Fruit fly (Drosophila melanogaster): ENCODE results near the gene Snoo.

Gene Snoo

dm6 chr2L:7953371-7954017 lies 30.5 kb downstream of the Snoo start:
- TF ChIP-seq pan (optimal IDR thresholded peaks at IDR 0.05) (no peak), Dll (optimal IDR thresholded peaks at IDR 0.05) (no peak), usp (GFP tag; optimal IDR thresholded peaks at IDR 0.05) (no peak), EcR (GFP tag; optimal IDR thresholded peaks at IDR 0.05) (no peak), psq (optimal IDR thresholded peaks at IDR 0.05) (no peak), CG8478 (optimal IDR thresholded peaks at IDR 0.05) (no peak)

dm6 chr2L:7952351-7952750 lies 31.6 kb downstream of the Snoo start:
- TF ChIP-seq usp (GFP tag; optimal IDR thresholded peaks at IDR 0.05) = no peak
- no peak for TF ChIP-seq CG8478 (optimal IDR thresholded peaks at IDR 0.05)
- TF ChIP-seq psq (optimal IDR thresholded peaks at IDR 0.05) = no peak
- no peak for TF ChIP-seq EcR (GFP tag; optimal IDR thresholded peaks at IDR 0.05)

dm6 chr2L:7951934-7952333 lies 32.1 kb downstream of the Snoo start:
- TF ChIP-seq Dll (optimal IDR thresholded peaks at IDR 0.05) (no peak), usp (GFP tag; optimal IDR thresholded peaks at IDR 0.05) (no peak)

- no peak for TF ChIP-seq Dll (optimal IDR thresholded peaks at IDR 0.05)
- TF ChIP-seq CG8478 (optimal IDR thresholded peaks at IDR 0.05) = no peak
- no peak for TF ChIP-seq pan (optimal IDR thresholded peaks at IDR 0.05)
- no peak for TF ChIP-seq psq (optimal IDR thresholded peaks at IDR 0.05)
- TF ChIP-seq EcR (GFP tag; optimal IDR thresholded peaks at IDR 0.05) = no peak
- TF ChIP-seq usp (GFP tag; optimal IDR thresholded peaks at IDR 0.05) = no peak
Observed at dm6 chr2L:7949788-7950187, 34.2 kb downstream of the Snoo start.

dm6 chr2L:7949016-7949415 lies 35.0 kb downstream of the Snoo start:
- TF ChIP-seq psq (optimal IDR thresholded peaks at IDR 0.05) = no peak
- no peak for TF ChIP-seq Dll (optimal IDR thresholded peaks at IDR 0.05)
- no peak for TF ChIP-seq usp (GFP tag; optimal IDR thresholded peaks at IDR 0.05)
- TF ChIP-seq CG8478 (optimal IDR thresholded peaks at IDR 0.05) = no peak
- no peak for TF ChIP-seq EcR (GFP tag; optimal IDR thresholded peaks at IDR 0.05)
- TF ChIP-seq pan (optimal IDR thresholded peaks at IDR 0.05) = no peak

dm6 chr2L:7945037-7945436 lies 39.0 kb downstream of the Snoo start:
- no peak for TF ChIP-seq pan (optimal IDR thresholded peaks at IDR 0.05)
- no peak for TF ChIP-seq CG8478 (optimal IDR thresholded peaks at IDR 0.05)
- no peak for TF ChIP-seq EcR (GFP tag; optimal IDR thresholded peaks at IDR 0.05)
- TF ChIP-seq usp (GFP tag; optimal IDR thresholded peaks at IDR 0.05) = no peak
- TF ChIP-seq Dll (optimal IDR thresholded peaks at IDR 0.05) = no peak
- TF ChIP-seq psq (optimal IDR thresholded peaks at IDR 0.05) = no peak

dm6 chr2L:7944179-7944578 lies 39.8 kb downstream of the Snoo start:
- TF ChIP-seq psq (optimal IDR thresholded peaks at IDR 0.05) (no peak), usp (GFP tag; optimal IDR thresholded peaks at IDR 0.05) (no peak), pan (optimal IDR thresholded peaks at IDR 0.05) (no peak), EcR (GFP tag; optimal IDR thresholded peaks at IDR 0.05) (no peak), CG8478 (optimal IDR thresholded peaks at IDR 0.05) (no peak), Dll (optimal IDR thresholded peaks at IDR 0.05) (no peak)

- TF ChIP-seq CG8478 (optimal IDR thresholded peaks at IDR 0.05) (no peak), Dll (optimal IDR thresholded peaks at IDR 0.05) (no peak), usp (GFP tag; optimal IDR thresholded peaks at IDR 0.05) (no peak), psq (optimal IDR thresholded peaks at IDR 0.05) (no peak), pan (optimal IDR thresholded peaks at IDR 0.05) (no peak), EcR (GFP tag; optimal IDR thresholded peaks at IDR 0.05) (no peak)
Observed at dm6 chr2L:7942927-7943326, 41.1 kb downstream of the Snoo start.

- no peak for TF ChIP-seq EcR (GFP tag; optimal IDR thresholded peaks at IDR 0.05)
- no peak for TF ChIP-seq usp (GFP tag; optimal IDR thresholded peaks at IDR 0.05)
- no peak for TF ChIP-seq Dll (optimal IDR thresholded peaks at IDR 0.05)
- TF ChIP-seq psq (optimal IDR thresholded peaks at IDR 0.05) = no peak
- no peak for TF ChIP-seq CG8478 (optimal IDR thresholded peaks at IDR 0.05)
- no peak for TF ChIP-seq pan (optimal IDR thresholded peaks at IDR 0.05)
Observed at dm6 chr2L:7941954-7942353, 42.0 kb downstream of the Snoo start.

dm6 chr2L:7940459-7941343 lies 43.3 kb downstream of the Snoo start:
- TF ChIP-seq Dll (optimal IDR thresholded peaks at IDR 0.05) (no peak), psq (optimal IDR thresholded peaks at IDR 0.05) (no peak), CG8478 (optimal IDR thresholded peaks at IDR 0.05) (no peak), pan (optimal IDR thresholded peaks at IDR 0.05) (no peak), EcR (GFP tag; optimal IDR thresholded peaks at IDR 0.05) (no peak), usp (GFP tag; optimal IDR thresholded peaks at IDR 0.05) (no peak)

dm6 chr2L:7938488-7938887 lies 45.5 kb downstream of the Snoo start:
- TF ChIP-seq pan (optimal IDR thresholded peaks at IDR 0.05) = no peak
- no peak for TF ChIP-seq psq (optimal IDR thresholded peaks at IDR 0.05)
- TF ChIP-seq Dll (optimal IDR thresholded peaks at IDR 0.05) = no peak
- no peak for TF ChIP-seq EcR (GFP tag; optimal IDR thresholded peaks at IDR 0.05)
- no peak for TF ChIP-seq usp (GFP tag; optimal IDR thresholded peaks at IDR 0.05)
- no peak for TF ChIP-seq CG8478 (optimal IDR thresholded peaks at IDR 0.05)

dm6 chr2L:7936391-7936790 lies 47.6 kb downstream of the Snoo start:
- TF ChIP-seq CG8478 (optimal IDR thresholded peaks at IDR 0.05) = no peak
- TF ChIP-seq Dll (optimal IDR thresholded peaks at IDR 0.05) = no peak
- no peak for TF ChIP-seq pan (optimal IDR thresholded peaks at IDR 0.05)
- TF ChIP-seq EcR (GFP tag; optimal IDR thresholded peaks at IDR 0.05) = no peak
- TF ChIP-seq usp (GFP tag; optimal IDR thresholded peaks at IDR 0.05) = no peak
- no peak for TF ChIP-seq psq (optimal IDR thresholded peaks at IDR 0.05)

Data from whole organism.